Worm (Caenorhabditis elegans): ENCODE data around the gene sma-1.

sma-1 gene

ce11 chrV:11899149-11899548 is at the start of gene sma-1:
sma-1 (plus strand) TSS chrV:11899449.
- peak; percentile 5 for TF ChIP-seq unc-55 (GFP tag; optimal IDR thresholded peaks at IDR 0.05)
- no peak for TF ChIP-seq ceh-14 (tag; optimal IDR thresholded peaks at IDR 0.05)

ce11 chrV:11852305-11852704 is 46.9 kb upstream of the sma-1 start:
- TF ChIP-seq tbx-2 (tag; optimal IDR thresholded peaks at IDR 0.05) (peak; percentile 34), ceh-34 (tag; optimal IDR thresholded peaks at IDR 0.05) (no peak), pros-1 (tag; optimal IDR thresholded peaks at IDR 0.05) (no peak), che-1 (tag; optimal IDR thresholded peaks at IDR 0.05) (peak; percentile 3), ceh-6 (GFP tag; optimal IDR thresholded peaks at IDR 0.05) (no peak), ceh-19 (GFP tag; optimal IDR thresholded peaks at IDR 0.05) (peak; percentile 29), ttx-3 (tag; optimal IDR thresholded peaks at IDR 0.05) (peak; percentile 6), ceh-31 (tag; optimal IDR thresholded peaks at IDR 0.05) (no peak), unc-42 (tag; optimal IDR thresholded peaks at IDR 0.05) (peak; percentile 21), hlh-15 (tag; optimal IDR thresholded peaks at IDR 0.05) (no peak)

ce11 chrV:11853723-11854122 is 45.5 kb upstream of the sma-1 start:
- TF ChIP-seq ceh-24 (tag; optimal IDR thresholded peaks at IDR 0.05) (no peak), elt-2 (tag; optimal IDR thresholded peaks at IDR 0.05) (peak; percentile 32), dve-1 (tag; optimal IDR thresholded peaks at IDR 0.05) (no peak), nhr-11 (tag; optimal IDR thresholded peaks at IDR 0.05) (no peak), sox-4 (tag; optimal IDR thresholded peaks at IDR 0.05) (no peak), sdc-2 (tag; optimal IDR thresholded peaks at IDR 0.05) (no peak), nhr-232 (tag; optimal IDR thresholded peaks at IDR 0.05) (no peak), elt-4 (tag; optimal IDR thresholded peaks at IDR 0.05) (no peak)

ce11 chrV:11854905-11855304 is 44.3 kb upstream of the sma-1 start:
- TF ChIP-seq ceh-14 (tag; optimal IDR thresholded peaks at IDR 0.05) (peak; percentile 98), unc-42 (tag; optimal IDR thresholded peaks at IDR 0.05) (peak; percentile 93), ztf-16 (tag; optimal IDR thresholded peaks at IDR 0.05) (no peak), fkh-10 (GFP tag; optimal IDR thresholded peaks at IDR 0.05) (no peak)

- TF ChIP-seq fkh-10 (GFP tag; optimal IDR thresholded peaks at IDR 0.05), result no peak
- TF ChIP-seq npax-4 (tag; optimal IDR thresholded peaks at IDR 0.05), result no peak
- TF ChIP-seq hlh-13 (GFP tag; optimal IDR thresholded peaks at IDR 0.05), result no peak
- no peak for TF ChIP-seq ceh-30 (tag; optimal IDR thresholded peaks at IDR 0.05)
- no peak for TF ChIP-seq che-1 (tag; optimal IDR thresholded peaks at IDR 0.05)
- TF ChIP-seq pax-1 (tag; optimal IDR thresholded peaks at IDR 0.05), result no peak
- TF ChIP-seq unc-42 (tag; optimal IDR thresholded peaks at IDR 0.05), result no peak
- TF ChIP-seq ceh-45 (GFP tag; IDR thresholded peaks at IDR 0.05), result no peak
- TF ChIP-seq ets-4 (tag; optimal IDR thresholded peaks at IDR 0.05), result no peak
- TF ChIP-seq ttx-3 (tag; optimal IDR thresholded peaks at IDR 0.05), result no peak
- TF ChIP-seq pat-9 (tag; optimal IDR thresholded peaks at IDR 0.05), result no peak
- no peak for TF ChIP-seq pqm-1 (tag; optimal IDR thresholded peaks at IDR 0.05)
- TF ChIP-seq ztf-16 (tag; optimal IDR thresholded peaks at IDR 0.05), result no peak
- no peak for TF ChIP-seq Y22D7AL.16 (tag; optimal IDR thresholded peaks at IDR 0.05)
- TF ChIP-seq nhr-232 (tag; optimal IDR thresholded peaks at IDR 0.05), result no peak
- no peak for TF ChIP-seq hlh-8 (tag; optimal IDR thresholded peaks at IDR 0.05)
- TF ChIP-seq tbx-2 (tag; optimal IDR thresholded peaks at IDR 0.05), result no peak
- TF ChIP-seq ceh-9 (tag; optimal IDR thresholded peaks at IDR 0.05), result no peak
Observed at ce11 chrV:11856022-11856421, 43.2 kb upstream of the sma-1 start.

ce11 chrV:11857756-11858155 is 41.5 kb upstream of the sma-1 start:
- TF ChIP-seq fkh-10 (GFP tag; optimal IDR thresholded peaks at IDR 0.05) (no peak), che-1 (tag; optimal IDR thresholded peaks at IDR 0.05) (no peak), ceh-31 (tag; optimal IDR thresholded peaks at IDR 0.05) (no peak)

Measured in whole organism, late embryonic.